Fruit fly (Drosophila melanogaster) whole organism, wandering third instar larva: ENCODE measurements around the gene CG33543.
A peak's percentile ranks its signal among the peaks of the same experiment; 100 is the strongest.

Source experiments
- Abd-B ChIP-seq: fragments of >200 bp; optimal IDR thresholded peaks from 2 replicates; lab custom pipeline; 2017; ENCODE audit warnings: missing biosample characterization, missing genetic modification characterization
- CG9705 ChIP-seq: fragments of 200-800 bp; sonication (Bioruptor generic); optimal IDR thresholded peaks from 2 replicates; lab custom pipeline; 2018; ENCODE audit warnings: missing biosample characterization, mild to moderate bottlenecking, missing genetic modification characterization
- Dfd ChIP-seq: fragments of >200 bp; optimal IDR thresholded peaks from 2 replicates; lab custom pipeline; 2017; ENCODE audit warnings: missing biosample characterization, missing genetic modification characterization
- Hnf4 ChIP-seq: fragments of 200-800 bp; sonication (Bioruptor generic); optimal IDR thresholded peaks from 2 replicates; lab custom pipeline; 2016; ENCODE audit warnings: missing biosample characterization, mild to moderate bottlenecking, missing genetic modification characterization
- Hr78 ChIP-seq: fragments of >200 bp; optimal IDR thresholded peaks from 2 replicates; lab custom pipeline; 2017; ENCODE audit warnings: missing biosample characterization, missing genetic modification characterization
- Hr83 ChIP-seq: fragments of 200-300 bp; sonication (Bioruptor generic); optimal IDR thresholded peaks from 2 replicates; lab custom pipeline; 2016; ENCODE audit warnings: missing biosample characterization, mild to moderate bottlenecking, missing genetic modification characterization, moderate library complexity; ENCODE audit not compliant: poor library complexity, severe bottlenecking
- Jra ChIP-seq: sonication (Bioruptor generic); optimal IDR thresholded peaks from 2 replicates; lab custom pipeline; 2016; ENCODE audit warnings: missing biosample characterization, missing genetic modification characterization
- Mio ChIP-seq: sonication (Bioruptor generic); optimal IDR thresholded peaks from 2 replicates; lab custom pipeline; 2016; ENCODE audit warnings: missing biosample characterization, missing genetic modification characterization
- Myc ChIP-seq: fragments of >200 bp; optimal IDR thresholded peaks from 2 replicates; lab custom pipeline; 2017
- N ChIP-seq: fragments of >200 bp; optimal IDR thresholded peaks from 2 replicates; lab custom pipeline; 2018; ENCODE audit warnings: missing biosample characterization, missing external identifiers, missing genetic modification characterization
- Rel ChIP-seq, 2 experiments: fragments of 200-800 bp; sonication (Bioruptor generic) in 1 of 2; optimal IDR thresholded peaks; 2 replicates in 1 of 2; 3 replicates in 1 of 2; lab custom pipeline; 2016 to 2019; ENCODE audit warnings: mild to moderate bottlenecking in 2 of 2, missing biosample characterization in 2 of 2, missing genetic modification characterization in 2 of 2, moderate library complexity in 1 of 2
- Sp1 ChIP-seq: fragments of 200-800 bp; sonication (Bioruptor generic); optimal IDR thresholded peaks from 3 replicates; lab custom pipeline; 2019; ENCODE audit warnings: missing biosample characterization, mild to moderate bottlenecking, missing genetic modification characterization, moderate library complexity
- Vsx2 ChIP-seq: fragments of 200-300, 225-300 bp; sonication (Bioruptor generic); optimal IDR thresholded peaks from 2 replicates; lab custom pipeline; 2018; ENCODE audit warnings: missing biosample characterization, missing genetic modification characterization; ENCODE audit not compliant: partially characterized antibody
- br ChIP-seq: fragments of 200-800 bp; sonication (Bioruptor generic); optimal IDR thresholded peaks from 2 replicates; lab custom pipeline; 2016; ENCODE audit warnings: missing biosample characterization, missing genetic modification characterization
- brk ChIP-seq: fragments of 200-800 bp; sonication (Bioruptor generic); optimal IDR thresholded peaks from 2 replicates; lab custom pipeline; 2016; ENCODE audit warnings: missing biosample characterization, mild to moderate bottlenecking, missing genetic modification characterization
- dl ChIP-seq, 2 experiments: fragments of 175-275, 200-275 bp in 1 of 2; fragments of 200-275 bp in 1 of 2; sonication (Bioruptor generic); optimal IDR thresholded peaks; lab custom pipeline; 2018; ENCODE audit warnings: mild to moderate bottlenecking in 2 of 2, missing biosample characterization in 2 of 2, missing genetic modification characterization in 2 of 2, moderate library complexity in 2 of 2; ENCODE audit not compliant: partially characterized antibody in 2 of 2, insufficient read depth in 1 of 2
- dsf ChIP-seq: sonication (Bioruptor generic); optimal IDR thresholded peaks from 2 replicates; lab custom pipeline; 2016; ENCODE audit warnings: missing biosample characterization, missing genetic modification characterization, borderline replicate concordance
- ey ChIP-seq: fragments of 200-800 bp; sonication (Bioruptor generic); optimal IDR thresholded peaks from 2 replicates; lab custom pipeline; 2016; ENCODE audit warnings: missing biosample characterization, missing genetic modification characterization
- fru ChIP-seq: fragments of 200-800 bp; sonication (Bioruptor generic); optimal IDR thresholded peaks from 3 replicates; lab custom pipeline; 2016; ENCODE audit warnings: missing biosample characterization, mild to moderate bottlenecking, missing genetic modification characterization
- jim ChIP-seq: fragments of 175-275, 200-325 bp; sonication (Bioruptor generic); optimal IDR thresholded peaks from 2 replicates; lab custom pipeline; 2016; ENCODE audit warnings: missing biosample characterization, mild to moderate bottlenecking, missing genetic modification characterization
- psq ChIP-seq: fragments of 200-800 bp; sonication (Bioruptor generic); optimal IDR thresholded peaks from 3 replicates; lab custom pipeline; 2017; ENCODE audit warnings: missing biosample characterization, mild to moderate bottlenecking, missing genetic modification characterization, moderate library complexity
- rgr ChIP-seq: fragments of 200-800 bp; sonication (Bioruptor generic); optimal IDR thresholded peaks from 3 replicates; lab custom pipeline; 2016; ENCODE audit warnings: missing biosample characterization, mild to moderate bottlenecking, missing genetic modification characterization
- sage ChIP-seq: fragments of 200-800 bp; sonication (Bioruptor generic); optimal IDR thresholded peaks from 2 replicates; lab custom pipeline; 2016; ENCODE audit warnings: missing biosample characterization, mild to moderate bottlenecking, missing genetic modification characterization
- sv ChIP-seq: fragments of 200-800 bp; sonication (Bioruptor generic); optimal IDR thresholded peaks from 3 replicates; lab custom pipeline; 2016; ENCODE audit warnings: missing biosample characterization, missing genetic modification characterization
- tai ChIP-seq: sonication (Bioruptor generic); optimal IDR thresholded peaks from 2 replicates; lab custom pipeline; 2016; ENCODE audit warnings: missing biosample characterization, missing genetic modification characterization
- woc ChIP-seq: sonication (Bioruptor generic); optimal IDR thresholded peaks from 2 replicates; lab custom pipeline; 2016; ENCODE audit warnings: missing biosample characterization, mild to moderate bottlenecking, missing genetic modification characterization

CG33543 gene

DNA sequence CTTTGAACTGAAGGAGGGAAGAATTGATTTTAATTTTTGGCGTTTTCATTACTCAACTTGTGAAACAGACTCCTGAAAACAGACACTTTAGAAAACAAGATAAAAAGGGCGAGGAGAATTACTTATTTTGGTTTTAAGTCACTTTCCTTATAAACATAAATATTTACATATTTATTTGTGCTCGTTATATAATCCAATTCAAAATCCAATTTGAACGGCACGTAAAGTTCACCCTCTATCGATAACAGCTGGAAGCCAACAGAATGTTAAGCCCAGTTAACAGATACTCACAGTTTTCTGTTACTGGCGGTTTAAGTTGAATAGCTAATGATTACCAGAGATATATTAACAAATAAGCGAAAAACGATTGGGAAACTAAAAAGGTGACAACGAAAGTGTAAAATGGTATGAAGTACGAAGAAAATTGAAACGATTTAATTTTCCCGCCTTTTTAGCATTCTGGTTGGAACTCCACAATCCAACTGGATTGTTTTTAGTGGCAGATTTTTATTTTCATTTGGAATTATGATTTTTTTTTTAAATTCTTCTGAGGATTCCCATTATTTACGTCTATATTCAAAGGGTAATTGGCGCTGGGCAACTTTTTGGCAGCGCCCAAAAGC is 26.8 kb downstream of the CG33543 start:
- TF ChIP-seq Dfd (no peak), dl (GFP tag; optimal IDR thresholded peaks at IDR 0.05; lab: Kevin White, UChicago; ENCODE audit: insufficient read depth in 1 of 2, partially characterized antibody in 2 of 2) (no peak), Jra (GFP tag; lab: Kevin White, UChicago) (no peak), brk (GFP tag; lab: Kevin White, UChicago) (no peak), rgr (GFP tag; lab: Kevin White, UChicago) (no peak), br (GFP tag; lab: Kevin White, UChicago) (no peak), tai (GFP tag; lab: Kevin White, UChicago) (no peak), ey (GFP tag; lab: Kevin White, UChicago) (no peak), fru (GFP tag; lab: Kevin White, UChicago) (no peak), Vsx2 (GFP tag; lab: Kevin White, UChicago) (no peak)

DNA sequence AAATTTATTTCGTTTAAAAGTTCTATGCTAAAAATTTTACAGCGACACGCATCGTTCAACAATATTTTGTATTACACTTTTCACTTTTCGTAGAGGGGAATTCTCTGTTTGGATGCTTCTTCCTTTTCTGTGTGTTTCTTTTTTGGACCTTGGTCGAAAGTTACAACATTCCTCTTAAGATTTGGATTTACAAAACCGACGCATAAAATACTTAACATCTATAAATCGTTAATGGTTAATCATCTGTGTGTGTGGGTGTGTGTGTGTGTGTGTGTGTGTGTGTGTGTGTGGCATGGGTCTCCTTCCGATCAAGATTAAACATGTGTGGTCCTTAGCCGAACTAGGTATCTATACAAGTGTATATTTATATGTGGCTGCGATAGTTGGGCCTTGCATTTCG is 30.6 kb downstream of the CG33543 start:
- TF ChIP-seq Dfd (peak; percentile 91), br (GFP tag; lab: Kevin White, UChicago) (no peak), rgr (GFP tag; lab: Kevin White, UChicago) (no peak)

DNA sequence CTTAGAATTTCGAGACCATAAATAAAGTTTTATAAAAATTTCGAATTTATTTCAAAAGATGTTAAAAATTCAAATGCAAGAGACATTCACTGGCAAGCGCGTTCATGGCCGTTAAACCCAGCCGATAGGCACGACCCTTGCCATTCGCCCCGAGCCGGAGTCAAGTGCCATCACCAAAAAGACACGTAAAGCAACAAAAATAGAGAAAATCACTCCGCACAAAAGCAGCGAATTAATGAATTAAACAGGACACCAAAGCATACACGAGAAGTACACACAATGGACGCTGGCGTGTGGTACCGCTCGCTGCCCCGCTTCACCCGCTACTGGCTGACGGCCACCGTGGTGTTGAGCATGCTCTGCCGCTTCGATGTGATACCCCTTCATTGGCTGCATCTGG is 32.2 kb downstream of the CG33543 start, which contains the start of gene Der-1:
Der-1 (plus strand) TSS at position 1 of the 400 bp plus-strand sequence.
- TF ChIP-seq sv (GFP tag; lab: Kevin White, UChicago): no peak
- TF ChIP-seq sage (GFP tag; lab: Kevin White, UChicago): no peak
- no peak for TF ChIP-seq dl (GFP tag; optimal IDR thresholded peaks at IDR 0.05; lab: Kevin White, UChicago; ENCODE audit: insufficient read depth in 1 of 2, partially characterized antibody in 2 of 2)
- TF ChIP-seq Myc (lab: Kevin White, UChicago): peak; percentile 14
- no peak for TF ChIP-seq Sp1 (GFP tag; lab: Kevin White, UChicago)
- TF ChIP-seq Vsx2 (GFP tag; lab: Kevin White, UChicago): no peak
- TF ChIP-seq tai (GFP tag; lab: Kevin White, UChicago): no peak
- no peak for TF ChIP-seq Mio (GFP tag; lab: Kevin White, UChicago)
- no peak for TF ChIP-seq Rel (GFP tag; optimal IDR thresholded peaks at IDR 0.05; lab: Kevin White, UChicago)
- TF ChIP-seq Rel (tag; optimal IDR thresholded peaks at IDR 0.05; lab: Kevin White, UChicago): peak; percentile 35
- no peak for TF ChIP-seq Abd-B (GFP tag; lab: Kevin White, UChicago)
- no peak for TF ChIP-seq brk (GFP tag; lab: Kevin White, UChicago)
- peak; percentile 25 for TF ChIP-seq Hr83 (GFP tag; lab: Kevin White, UChicago)
- no peak for TF ChIP-seq ey (GFP tag; lab: Kevin White, UChicago)

DNA sequence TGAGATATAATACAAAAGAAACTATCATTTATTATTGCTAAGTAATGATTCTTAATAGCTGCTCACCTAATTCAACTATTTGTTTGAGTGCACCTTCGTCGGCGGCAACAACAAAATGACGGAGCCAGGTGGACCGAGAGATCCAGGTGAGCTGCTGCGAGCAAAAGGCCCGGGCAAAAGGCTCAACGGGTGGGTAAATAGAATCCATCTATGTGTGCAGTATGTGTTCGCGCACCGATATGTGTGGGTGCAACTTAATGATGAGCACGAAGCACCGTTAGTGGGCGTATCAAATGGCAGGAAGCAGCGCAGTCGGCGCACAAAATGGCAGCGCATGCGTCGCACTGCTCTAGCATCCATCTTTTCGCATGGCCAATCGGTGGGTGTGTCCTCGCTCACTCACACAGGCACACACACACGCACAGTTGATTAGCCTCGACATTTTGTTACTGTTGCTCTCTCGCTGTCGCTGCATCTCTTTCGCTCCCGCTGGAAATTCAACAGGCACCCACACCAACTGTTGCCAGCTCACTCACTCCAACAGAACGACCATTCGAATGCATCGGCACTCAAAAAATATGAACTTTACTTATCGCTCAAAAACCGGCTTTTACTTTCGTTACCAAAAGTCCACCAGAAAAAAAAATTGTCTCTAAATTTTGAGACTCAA is 33.5 kb downstream of the CG33543 start:
- no peak for TF ChIP-seq Mio (GFP tag; lab: Kevin White, UChicago)
- TF ChIP-seq sv (GFP tag; lab: Kevin White, UChicago): no peak
- TF ChIP-seq N (GFP tag; lab: Kevin White, UChicago): no peak
- peak; percentile 100 for TF ChIP-seq Vsx2 (GFP tag; lab: Kevin White, UChicago)
- no peak for TF ChIP-seq CG9705 (GFP tag; lab: Kevin White, UChicago)

DNA sequence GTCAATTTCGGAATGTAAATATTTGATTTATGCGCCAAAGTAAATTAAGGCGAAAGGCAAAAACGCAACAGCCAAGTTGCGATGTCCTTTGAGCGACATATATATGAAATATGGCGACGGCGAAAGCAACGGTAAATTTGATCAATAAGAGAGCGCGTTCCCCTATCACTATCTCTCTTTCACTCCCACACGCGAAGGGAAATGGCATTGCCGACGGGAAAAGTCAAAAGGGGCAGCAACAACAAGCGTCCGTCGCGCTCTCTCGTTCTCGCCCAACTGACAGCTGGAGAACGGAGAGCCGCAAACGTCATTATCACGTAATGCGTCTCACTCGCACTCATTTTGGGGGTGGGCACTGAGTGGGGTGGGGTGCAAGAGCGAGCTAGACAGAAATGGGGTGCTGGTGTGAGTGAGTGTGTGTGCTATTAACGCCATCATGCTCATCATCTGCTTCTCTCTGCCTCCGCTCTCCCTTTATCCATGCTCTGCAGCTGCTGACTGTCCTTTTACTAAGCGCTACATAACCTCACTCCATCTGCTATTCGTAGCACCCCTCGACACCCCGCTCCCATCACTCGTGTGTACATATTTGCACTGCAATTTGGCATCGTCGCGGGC is 35.7 kb downstream of the CG33543 start, which contains the start of gene erm:
erm (minus strand) TSS at position 51 of the 618 bp plus-strand sequence.
- TF ChIP-seq CG9705 (GFP tag; lab: Kevin White, UChicago) (no peak), Hnf4 (GFP tag; lab: Kevin White, UChicago) (no peak), br (GFP tag; lab: Kevin White, UChicago) (no peak), N (GFP tag; lab: Kevin White, UChicago) (no peak), rgr (GFP tag; lab: Kevin White, UChicago) (no peak), Hr78 (GFP tag; lab: Kevin White, UChicago) (no peak), woc (no peak)

DNA sequence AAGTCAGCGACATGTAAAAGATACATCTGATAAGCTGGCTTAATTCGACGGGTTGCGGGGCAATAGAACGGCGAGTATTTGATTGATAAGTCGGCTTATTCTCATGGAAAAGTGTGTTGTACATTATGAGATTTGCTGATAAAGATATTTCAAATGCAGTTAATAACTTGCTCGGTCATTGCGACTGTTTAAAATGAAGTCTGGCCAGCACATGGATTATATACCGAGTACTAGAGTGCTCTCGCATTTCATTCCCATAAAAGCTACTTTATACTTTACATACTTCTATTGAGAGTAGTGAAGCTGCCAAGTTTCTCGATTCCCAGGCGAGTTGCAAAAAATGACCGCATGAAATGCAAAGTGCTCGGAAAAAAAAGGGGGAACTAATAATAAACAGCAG is 38.3 kb downstream of the CG33543 start:
- TF ChIP-seq woc: no peak
- TF ChIP-seq dsf (GFP tag; lab: Kevin White, UChicago): no peak
- no peak for TF ChIP-seq psq
- no peak for TF ChIP-seq Mio (GFP tag; lab: Kevin White, UChicago)
- TF ChIP-seq jim: no peak
- TF ChIP-seq ey (GFP tag; lab: Kevin White, UChicago): no peak
- TF ChIP-seq fru (GFP tag; lab: Kevin White, UChicago): no peak
- TF ChIP-seq Abd-B (GFP tag; lab: Kevin White, UChicago): no peak
